Worm (Caenorhabditis elegans) whole organism, young adult: ENCODE data around the gene aptf-4.
A peak's percentile ranks its signal among the peaks of the same experiment; 100 is the strongest.

Source experiments
- B0035.1 ChIP-seq: sonication (generic microtip); optimal IDR thresholded peaks from 2 replicates; lab custom pipeline; 2016; ENCODE audit warnings: missing genetic modification characterization, mild to moderate bottlenecking, missing compliant biosample characterization, missing genotype, missing genetic modification reagents
- B0261.1 ChIP-seq: sonication (generic microtip); optimal IDR thresholded peaks from 2 replicates; lab custom pipeline; 2016; ENCODE audit warnings: mild to moderate bottlenecking, missing genetic modification characterization, moderate library complexity, missing compliant biosample characterization
- C17E4.6 ChIP-seq: fragments of 200-800 bp; sonication (Bioruptor generic); IDR thresholded peaks from 2 replicates; pipeline ENCODE4 v1.3.6; 2022; ENCODE audit warnings: missing genetic modification reagents, missing genetic modification characterization, missing compliant biosample characterization
- D2030.7 ChIP-seq: fragments of 200-800 bp; sonication (Bioruptor generic); IDR thresholded peaks from 2 replicates; pipeline ENCODE4 v1.3.6; 2022; ENCODE audit warnings: missing genetic modification reagents, missing genetic modification characterization, missing compliant biosample characterization
- F33H1.4 ChIP-seq: fragments of 200-800 bp; sonication (Bioruptor generic); IDR thresholded peaks from 2 replicates; pipeline ENCODE4 v1.3.6; 2022; ENCODE audit warnings: missing genetic modification reagents, missing genetic modification characterization, missing compliant biosample characterization
- F57A8.1 ChIP-seq: fragments of 200-800 bp; sonication (Bioruptor generic); optimal IDR thresholded peaks from 2 replicates; lab custom pipeline; 2018; ENCODE audit warnings: mild to moderate bottlenecking, missing genetic modification characterization, moderate library complexity, missing compliant biosample characterization
- F57C9.4 ChIP-seq: sonication (generic microtip); optimal IDR thresholded peaks from 2 replicates; lab custom pipeline; 2017; ENCODE audit warnings: mild to moderate bottlenecking, missing genetic modification characterization, missing compliant biosample characterization
- K12H6.12 ChIP-seq: fragments of 200-800 bp; sonication (Bioruptor generic); optimal IDR thresholded peaks from 2 replicates; lab custom pipeline; 2018; ENCODE audit warnings: mild to moderate bottlenecking, missing genetic modification characterization, missing compliant biosample characterization
- T07F8.4 ChIP-seq: sonication (generic microtip); optimal IDR thresholded peaks from 2 replicates; lab custom pipeline; 2016; ENCODE audit warnings: mild to moderate bottlenecking, missing genetic modification characterization, moderate library complexity, missing compliant biosample characterization
- Y95B8A.8 ChIP-seq: fragments of 200-800 bp; sonication (Bioruptor generic); IDR thresholded peaks from 2 replicates; pipeline ENCODE4 v1.3.6; 2022; ENCODE audit warnings: missing genetic modification reagents, missing genetic modification characterization, missing compliant biosample characterization
- ZK185.1 ChIP-seq: sonication (generic microtip); optimal IDR thresholded peaks from 2 replicates; lab custom pipeline; 2016; ENCODE audit warnings: mild to moderate bottlenecking, missing genetic modification characterization, missing compliant biosample characterization; ENCODE audit not compliant: poor library complexity, severe bottlenecking
- akir-1 ChIP-seq: fragments of 200-800 bp; sonication (Bioruptor generic); optimal IDR thresholded peaks from 2 replicates; lab custom pipeline; 2018; ENCODE audit warnings: mild to moderate bottlenecking, missing genetic modification characterization, moderate library complexity, missing compliant biosample characterization
- ama-1 ChIP-seq, 3 experiments: fragments of 150-350 bp in 1 of 3; sonication (generic microtip) in 2 of 3; optimal IDR thresholded peaks; 2 replicates each; lab custom pipeline; 2014 to 2018; ENCODE audit warnings: missing biosample characterization in 2 of 3, missing genetic modification characterization in 2 of 3, missing genetic modification reagents in 2 of 3
- atf-7 ChIP-seq: sonication (generic microtip); optimal IDR thresholded peaks from 2 replicates; lab custom pipeline; 2017; ENCODE audit warnings: mild to moderate bottlenecking, missing genetic modification characterization, missing compliant biosample characterization
- attf-6 ChIP-seq: fragments of 200-800 bp; sonication (Bioruptor generic); IDR thresholded peaks from 2 replicates; pipeline ENCODE4 v1.3.6; 2022; ENCODE audit warnings: missing genetic modification reagents, missing genetic modification characterization, missing compliant biosample characterization
- ceh-27 ChIP-seq: fragments of 200-800 bp; sonication (Bioruptor generic); optimal IDR thresholded peaks from 2 replicates; lab custom pipeline; 2018; ENCODE audit warnings: mild to moderate bottlenecking, missing genetic modification characterization, moderate library complexity, missing compliant biosample characterization
- ceh-40 ChIP-seq: fragments of 200-800 bp; sonication (Bioruptor generic); IDR thresholded peaks from 2 replicates; pipeline ENCODE4 v1.3.6; 2022; ENCODE audit warnings: missing genetic modification characterization, missing compliant biosample characterization
- die-1 ChIP-seq: sonication (generic microtip); optimal IDR thresholded peaks from 2 replicates; lab custom pipeline; 2016; ENCODE audit warnings: missing genotype, mild to moderate bottlenecking, missing genetic modification characterization, missing compliant biosample characterization
- dpl-1 ChIP-seq: fragments of 150-350 bp; optimal IDR thresholded peaks from 2 replicates; lab custom pipeline; 2014; ENCODE audit warnings: missing biosample characterization, missing genetic modification reagents, missing genetic modification characterization
- lag-1 ChIP-seq: fragments of 200-800 bp; sonication (Bioruptor generic); IDR thresholded peaks from 2 replicates; pipeline ENCODE4 v1.3.6; 2022; ENCODE audit warnings: missing genetic modification reagents, missing genetic modification characterization, missing compliant biosample characterization
- let-607 ChIP-seq, 2 experiments: fragments of 200-800 bp in 1 of 2; sonication (Bioruptor generic) in 1 of 2; sonication (generic microtip) in 1 of 2; optimal IDR thresholded peaks; 2 replicates each; lab custom pipeline; 2016 to 2018; ENCODE audit warnings: mild to moderate bottlenecking in 2 of 2, missing compliant biosample characterization in 2 of 2, missing genetic modification characterization in 2 of 2, moderate library complexity in 2 of 2, missing genotype in 1 of 2
- lsl-1 ChIP-seq: fragments of 200-800 bp; sonication (Bioruptor generic); optimal IDR thresholded peaks from 2 replicates; lab custom pipeline; 2018; ENCODE audit warnings: mild to moderate bottlenecking, missing genetic modification characterization, moderate library complexity, missing compliant biosample characterization
- madf-3 ChIP-seq: fragments of 200-800 bp; sonication (Bioruptor generic); IDR thresholded peaks from 2 replicates; pipeline ENCODE4 v1.3.6; 2022; ENCODE audit warnings: missing genetic modification reagents, missing genetic modification characterization, missing compliant biosample characterization
- mcd-1 ChIP-seq: fragments of 200-800 bp; sonication (Bioruptor generic); IDR thresholded peaks from 2 replicates; pipeline ENCODE4 v1.3.6; 2022; ENCODE audit warnings: missing genetic modification reagents, missing genetic modification characterization, missing compliant biosample characterization
- mel-28 ChIP-seq: sonication (generic microtip); optimal IDR thresholded peaks from 2 replicates; lab custom pipeline; 2016; ENCODE audit warnings: borderline replicate concordance, mild to moderate bottlenecking, missing genetic modification characterization, missing compliant biosample characterization
- mes-4 ChIP-seq: sonication (generic microtip); optimal IDR thresholded peaks from 2 replicates; lab custom pipeline; 2016; ENCODE audit warnings: missing genotype, missing genetic modification characterization, missing compliant biosample characterization
- nfya-1 ChIP-seq: sonication (generic microtip); optimal IDR thresholded peaks from 2 replicates; lab custom pipeline; 2017; ENCODE audit warnings: antibody characterized with exemption, missing compliant biosample characterization, missing genetic modification characterization, borderline replicate concordance; ENCODE audit not compliant: insufficient read depth
- nfya-2 ChIP-seq: fragments of 200-800 bp; sonication (Bioruptor generic); IDR thresholded peaks from 2 replicates; pipeline ENCODE4 v1.3.6; 2022; ENCODE audit warnings: missing genetic modification reagents, missing genetic modification characterization, missing compliant biosample characterization
- nfyb-1 ChIP-seq: fragments of 200-800 bp; sonication (Bioruptor generic); IDR thresholded peaks from 2 replicates; pipeline ENCODE4 v1.3.6; 2022; ENCODE audit warnings: missing genetic modification reagents, missing genetic modification characterization, missing compliant biosample characterization
- nhr-27 ChIP-seq: fragments of 200-800 bp; sonication (Bioruptor generic); optimal IDR thresholded peaks from 2 replicates; lab custom pipeline; 2018; ENCODE audit warnings: mild to moderate bottlenecking, missing genetic modification characterization, moderate library complexity, missing compliant biosample characterization
- nhr-80 ChIP-seq: sonication (generic microtip); optimal IDR thresholded peaks from 2 replicates; lab custom pipeline; 2016; ENCODE audit warnings: missing genetic modification characterization, missing compliant biosample characterization
- pbrm-1 ChIP-seq: fragments of 200-800 bp; sonication (Bioruptor generic); IDR thresholded peaks from 2 replicates; pipeline ENCODE4 v1.3.6; 2022; ENCODE audit warnings: missing genetic modification reagents, missing genetic modification characterization, missing compliant biosample characterization
- rec-8 ChIP-seq, 2 experiments: sonication (generic microtip); optimal IDR thresholded peaks; 2 replicates each; lab custom pipeline; 2016; ENCODE audit warnings: mild to moderate bottlenecking in 2 of 2, missing genetic modification characterization in 2 of 2, missing genetic modification reagents in 2 of 2, missing genotype in 2 of 2, missing biosample characterization in 1 of 2, missing compliant biosample characterization in 1 of 2, moderate library complexity in 1 of 2
- repo-1 ChIP-seq: sonication (generic microtip); optimal IDR thresholded peaks from 2 replicates; lab custom pipeline; 2017; ENCODE audit warnings: mild to moderate bottlenecking, missing genetic modification characterization, missing compliant biosample characterization
- rpc-1 ChIP-seq, 2 experiments: fragments of 150-350 bp in 1 of 2; sonication (generic microtip) in 1 of 2; optimal IDR thresholded peaks; 2 replicates each; lab custom pipeline; 2014 to 2018; ENCODE audit warnings: missing biosample characterization in 1 of 2, missing genetic modification characterization in 1 of 2, missing genetic modification reagents in 1 of 2, missing genotype in 1 of 2
- sdz-38 ChIP-seq: sonication (generic microtip); optimal IDR thresholded peaks from 2 replicates; lab custom pipeline; 2016; ENCODE audit warnings: missing genotype, missing genetic modification characterization, missing compliant biosample characterization
- snpc-1.3 ChIP-seq: sonication (generic microtip); optimal IDR thresholded peaks from 2 replicates; lab custom pipeline; 2017; ENCODE audit warnings: missing genetic modification characterization, mild to moderate bottlenecking, missing compliant biosample characterization, antibody characterized with exemption, moderate library complexity, missing genotype, missing genetic modification reagents; ENCODE audit not compliant: insufficient read depth
- somi-1 ChIP-seq: fragments of 200-800 bp; sonication (Bioruptor generic); optimal IDR thresholded peaks from 2 replicates; lab custom pipeline; 2018; ENCODE audit warnings: mild to moderate bottlenecking, missing genetic modification characterization, missing compliant biosample characterization
- sptf-2 ChIP-seq: fragments of 200-800 bp; sonication (Bioruptor generic); optimal IDR thresholded peaks from 2 replicates; lab custom pipeline; 2018; ENCODE audit warnings: mild to moderate bottlenecking, missing genetic modification characterization, missing compliant biosample characterization
- tbp1 ChIP-seq: fragments of 200-800 bp; sonication (Bioruptor generic); optimal IDR thresholded peaks from 2 replicates; lab custom pipeline; 2018; ENCODE audit warnings: mild to moderate bottlenecking, missing genetic modification characterization, missing compliant biosample characterization
- unc-130 ChIP-seq: sonication (generic microtip); optimal IDR thresholded peaks from 2 replicates; lab custom pipeline; 2016; ENCODE audit warnings: missing genetic modification reagents, missing genetic modification characterization, missing compliant biosample characterization
- xnd-1 ChIP-seq: sonication (generic microtip); optimal IDR thresholded peaks from 2 replicates; lab custom pipeline; 2016; ENCODE audit warnings: missing genotype, missing genetic modification reagents, missing genetic modification characterization, missing compliant biosample characterization
- zfh-2 ChIP-seq: fragments of 200-800 bp; sonication (Bioruptor generic); conservative IDR thresholded peaks from 2 replicates; pipeline ENCODE4 v1.3.6; 2022; ENCODE audit warnings: missing genetic modification reagents, missing genetic modification characterization, missing compliant biosample characterization
- ztf-22 ChIP-seq: fragments of 200-800 bp; sonication (Bioruptor generic); optimal IDR thresholded peaks from 2 replicates; lab custom pipeline; 2018; ENCODE audit warnings: mild to moderate bottlenecking, missing genetic modification characterization, moderate library complexity, missing compliant biosample characterization
- ztf-25 ChIP-seq: fragments of 200-800 bp; sonication (Bioruptor generic); IDR thresholded peaks from 2 replicates; pipeline ENCODE4 v1.3.6; 2022; ENCODE audit warnings: missing genetic modification reagents, missing genetic modification characterization, missing compliant biosample characterization
- ztf-28 ChIP-seq: fragments of 200-800 bp; sonication (Bioruptor generic); IDR thresholded peaks from 2 replicates; pipeline ENCODE4 v1.3.6; 2022; ENCODE audit warnings: missing genetic modification reagents, missing genetic modification characterization, missing compliant biosample characterization
- ztf-6 ChIP-seq: fragments of 200-800 bp; sonication (Bioruptor generic); IDR thresholded peaks from 2 replicates; pipeline ENCODE4 v1.3.6; 2022; ENCODE audit warnings: missing genetic modification reagents, missing genetic modification characterization, missing compliant biosample characterization

Gene aptf-4

ce11 chrII:8561227-8561626 lies 29.6 kb upstream of the aptf-4 start, which contains the start of gene iff-2 (continued):
- TF ChIP-seq lag-1 (GFP tag; lab: Robert Waterston, UW) = peak; percentile 29; the same call in 1 of the 2 replicates
- TF ChIP-seq ceh-40 (GFP tag; lab: Robert Waterston, UW) = 0 out of 2 replicates have a peak, but pooled peaks have one; percentile 64
- TF ChIP-seq ztf-6 (GFP tag; lab: Robert Waterston, UW) = peak; percentile 95
- TF ChIP-seq somi-1 (GFP tag; lab: Kevin White, UChicago) = peak; percentile 93
- peak; percentile 19 for TF ChIP-seq snpc-1.3 (tag; lab: Kevin White, UChicago)
- TF ChIP-seq nhr-80 (tag; lab: Kevin White, UChicago) = peak; percentile 100
- TF ChIP-seq Y95B8A.8 (GFP tag; lab: Robert Waterston, UW) = peak; percentile 92
- peak; percentile 53; the same call in 1 of the 2 replicates for TF ChIP-seq attf-6
- TF ChIP-seq let-607 (tag; optimal IDR thresholded peaks at IDR 0.05; lab: Kevin White, UChicago) = peak; percentile 99
- peak; percentile 78 for TF ChIP-seq B0035.1
- TF ChIP-seq ztf-25 (GFP tag; lab: Robert Waterston, UW) = 0 out of 2 replicates have a peak, but pooled peaks have one; percentile 9
- TF ChIP-seq T07F8.4 = peak; percentile 65
- TF ChIP-seq ama-1 (optimal IDR thresholded peaks at IDR 0.05; lab: Kevin White, UChicago) = peak; percentile 68
- TF ChIP-seq ama-1 (GFP tag; optimal IDR thresholded peaks at IDR 0.05; lab: Kevin White, UChicago) = no peak
- TF ChIP-seq lsl-1 (GFP tag; lab: Kevin White, UChicago) = no peak
- TF ChIP-seq ZK185.1 (tag; lab: Kevin White, UChicago) = peak; percentile 95
- no peak for TF ChIP-seq xnd-1 (tag; lab: Kevin White, UChicago)
- peak; percentile 72; the same call in 1 of the 2 replicates for TF ChIP-seq ztf-28 (GFP tag; lab: Robert Waterston, UW)
- TF ChIP-seq F57C9.4 (tag; lab: Kevin White, UChicago) = no peak
- TF ChIP-seq nfya-1 (tag; lab: Kevin White, UChicago) = no peak
- TF ChIP-seq akir-1 (GFP tag; lab: Kevin White, UChicago) = peak; percentile 36
- TF ChIP-seq die-1 (tag; lab: Kevin White, UChicago) = peak; percentile 66
- peak; percentile 78 for TF ChIP-seq tbp1
- TF ChIP-seq nfyb-1 (GFP tag; lab: Robert Waterston, UW) = peak; percentile 97
- peak; percentile 95 for TF ChIP-seq zfh-2
- TF ChIP-seq K12H6.12 (tag; lab: Kevin White, UChicago) = peak; percentile 99
- peak; percentile 81 for TF ChIP-seq F33H1.4 (GFP tag; lab: Robert Waterston, UW)
- TF ChIP-seq pbrm-1 = peak; percentile 98
- no peak for TF ChIP-seq mel-28 (tag; lab: Kevin White, UChicago)
- peak; percentile 73 for TF ChIP-seq dpl-1 (GFP tag; lab: Kevin White, UChicago)
- TF ChIP-seq sptf-2 (GFP tag; lab: Kevin White, UChicago) = no peak
- TF ChIP-seq unc-130 (GFP tag; lab: Kevin White, UChicago) = no peak
- TF ChIP-seq sdz-38 (tag; lab: Kevin White, UChicago) = no peak
- TF ChIP-seq F57A8.1 = peak; percentile 16
- peak; percentile 93 for TF ChIP-seq C17E4.6
- no peak for TF ChIP-seq rec-8 (tag; optimal IDR thresholded peaks at IDR 0.05; lab: Kevin White, UChicago)
- TF ChIP-seq nhr-27 (tag; lab: Kevin White, UChicago) = peak; percentile 62
- TF ChIP-seq B0261.1 (tag; lab: Kevin White, UChicago) = peak; percentile 38
- TF ChIP-seq mes-4 = no peak
- TF ChIP-seq repo-1 (tag; lab: Kevin White, UChicago) = peak; percentile 93
- TF ChIP-seq atf-7 (tag; lab: Kevin White, UChicago) = peak; percentile 95
- TF ChIP-seq nfya-2 (GFP tag; lab: Robert Waterston, UW) = no peak
- peak; percentile 6 for TF ChIP-seq rpc-1 (optimal IDR thresholded peaks at IDR 0.05; lab: Kevin White, UChicago)
- TF ChIP-seq rpc-1 (tag; optimal IDR thresholded peaks at IDR 0.05; lab: Kevin White, UChicago) = no peak
- TF ChIP-seq ztf-22 (GFP tag; lab: Kevin White, UChicago) = peak; percentile 95
- TF ChIP-seq madf-3 (GFP tag; lab: Robert Waterston, UW) = peak; percentile 97; the same call in 1 of the 2 replicates
- no peak for TF ChIP-seq D2030.7 (GFP tag; lab: Robert Waterston, UW)
- peak; percentile 100 for TF ChIP-seq mcd-1 (GFP tag; lab: Robert Waterston, UW)
- peak; percentile 100 for TF ChIP-seq ceh-27 (GFP tag; lab: Kevin White, UChicago)
